Worm (Caenorhabditis elegans): Measurements from ENCODE around the gene siah-1.

The siah-1 gene

DNA sequence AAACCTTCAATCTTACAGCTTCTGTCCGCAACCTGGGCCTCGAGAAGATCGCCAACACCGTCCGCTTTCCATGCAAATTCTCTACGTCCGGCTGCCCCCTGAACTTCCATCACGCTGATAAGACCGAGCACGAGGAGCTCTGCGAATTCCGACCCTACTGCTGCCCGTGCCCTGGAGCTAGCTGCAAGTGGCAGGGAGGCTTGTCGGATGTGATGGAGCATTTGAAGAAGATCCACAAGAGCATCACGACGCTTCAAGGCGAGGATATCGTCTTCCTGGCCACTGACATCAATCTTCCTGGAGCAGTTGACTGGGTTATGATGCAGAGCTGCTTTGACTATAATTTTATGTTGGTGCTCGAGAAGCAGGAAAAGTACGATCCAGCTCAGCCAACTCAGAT is 2.0 kb downstream of the siah-1 start:
- TF ChIP-seq aly-2 (tag; optimal IDR thresholded peaks at IDR 0.05) = no peak

DNA sequence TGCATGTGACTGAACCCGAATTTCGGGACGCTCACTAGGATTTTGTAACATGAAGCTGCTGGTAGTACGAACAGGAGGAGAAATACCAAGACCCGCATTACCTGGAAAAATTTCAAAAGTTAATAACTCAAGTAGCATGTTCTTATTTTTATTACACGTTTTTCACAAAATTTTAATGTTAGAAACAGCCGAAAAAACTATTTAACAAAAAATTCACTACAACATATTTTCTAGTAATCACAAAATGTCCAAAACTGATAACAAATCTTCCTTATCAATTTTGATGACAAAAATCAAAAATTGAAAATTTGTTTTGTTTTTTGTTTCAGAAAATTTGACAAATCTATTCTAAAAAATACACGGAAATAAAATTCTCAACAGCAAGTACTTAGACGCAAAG is 7.2 kb downstream of the siah-1 start, which contains the start of gene ugt-45:
TSS of gene ugt-45 (minus strand) at position 101 of the 400 bp plus-strand sequence.
- TF ChIP-seq nhr-25 (tag; optimal IDR thresholded peaks at IDR 0.05) (no peak), unc-39 (tag; optimal IDR thresholded peaks at IDR 0.05) (no peak), nhr-12 (tag; optimal IDR thresholded peaks at IDR 0.05) (no peak), nhr-77 (tag; optimal IDR thresholded peaks at IDR 0.05) (no peak), nhr-11 (tag; optimal IDR thresholded peaks at IDR 0.05) (no peak), nhr-237 (tag; optimal IDR thresholded peaks at IDR 0.05) (no peak), ama-1 (optimal IDR thresholded peaks at IDR 0.05) (no peak), gmeb-1 (tag; optimal IDR thresholded peaks at IDR 0.05) (no peak), egl-27 (tag; optimal IDR thresholded peaks at IDR 0.05) (no peak), lin-39 (tag; optimal IDR thresholded peaks at IDR 0.05) (no peak), ztf-4 (tag; optimal IDR thresholded peaks at IDR 0.05) (no peak), unc-55 (GFP tag; optimal IDR thresholded peaks at IDR 0.05) (no peak), sem-4 (tag; optimal IDR thresholded peaks at IDR 0.05) (no peak), snpc-4 (tag; optimal IDR thresholded peaks at IDR 0.05) (no peak), lin-11 (tag; optimal IDR thresholded peaks at IDR 0.05) (no peak), ztf-11 (tag; optimal IDR thresholded peaks at IDR 0.05) (no peak), aly-2 (tag; optimal IDR thresholded peaks at IDR 0.05) (no peak), C34F6.9 (tag; optimal IDR thresholded peaks at IDR 0.05) (no peak)

DNA sequence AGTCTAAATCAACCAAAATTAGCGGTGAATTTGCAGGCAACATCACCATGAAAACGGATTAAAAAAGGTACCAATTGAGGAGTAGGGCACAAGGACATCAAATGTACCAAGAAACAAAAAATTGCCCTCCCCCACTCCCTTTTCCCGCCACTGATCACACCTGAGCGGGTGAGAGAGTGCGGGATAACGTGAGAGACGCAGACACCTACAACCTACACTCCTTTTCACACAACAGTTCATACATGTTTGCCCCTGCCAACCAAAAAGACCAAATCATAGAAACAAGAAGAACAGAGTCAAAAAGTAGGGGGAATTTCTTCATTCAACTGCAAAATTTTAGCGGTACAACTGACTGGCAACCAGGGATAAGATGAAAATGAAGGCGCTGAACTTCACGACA is 8.4 kb downstream of the siah-1 start:
- TF ChIP-seq dmd-4 (tag; optimal IDR thresholded peaks at IDR 0.05) (no peak), peb-1 (tag; optimal IDR thresholded peaks at IDR 0.05) (no peak), C34F6.9 (tag; optimal IDR thresholded peaks at IDR 0.05) (no peak), nhr-129 (tag; optimal IDR thresholded peaks at IDR 0.05) (peak; percentile 17), lin-11 (tag; optimal IDR thresholded peaks at IDR 0.05) (no peak), mdl-1 (tag; optimal IDR thresholded peaks at IDR 0.05) (no peak)

DNA sequence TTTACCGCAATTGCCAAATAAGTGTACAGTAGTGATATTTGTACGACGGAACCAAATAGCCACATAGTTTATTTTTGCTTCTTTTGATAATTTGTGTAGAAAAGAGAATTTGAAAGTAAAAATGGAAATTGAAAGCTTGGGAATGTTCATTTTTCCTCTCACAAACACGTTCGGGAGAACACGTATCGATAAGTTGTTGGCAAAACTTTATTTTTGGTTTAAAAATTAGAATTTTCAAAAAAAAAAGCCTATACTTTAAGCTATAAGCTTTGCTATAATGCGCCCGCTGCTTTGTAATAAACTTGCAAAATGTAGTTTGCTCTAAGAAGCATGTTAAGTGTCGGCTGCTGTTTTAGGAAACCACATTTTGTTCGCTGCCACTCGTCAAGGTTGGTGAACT is 11.5 kb downstream of the siah-1 start, which contains the start of gene Y37E11AR.7:
TSS of gene Y37E11AR.7 (minus strand) at position 101 of the 400 bp plus-strand sequence.
- TF ChIP-seq mbf-1 (tag; optimal IDR thresholded peaks at IDR 0.05) (no peak), blmp-1 (tag; optimal IDR thresholded peaks at IDR 0.05; ENCODE audit: insufficient read depth) (no peak), ztf-11 (tag; optimal IDR thresholded peaks at IDR 0.05) (no peak), nhr-77 (tag; optimal IDR thresholded peaks at IDR 0.05) (no peak), Y55F3AM.14 (GFP tag; optimal IDR thresholded peaks at IDR 0.05) (no peak), sem-4 (tag; optimal IDR thresholded peaks at IDR 0.05) (no peak), lin-13 (GFP tag; optimal IDR thresholded peaks at IDR 0.05) (no peak)

DNA sequence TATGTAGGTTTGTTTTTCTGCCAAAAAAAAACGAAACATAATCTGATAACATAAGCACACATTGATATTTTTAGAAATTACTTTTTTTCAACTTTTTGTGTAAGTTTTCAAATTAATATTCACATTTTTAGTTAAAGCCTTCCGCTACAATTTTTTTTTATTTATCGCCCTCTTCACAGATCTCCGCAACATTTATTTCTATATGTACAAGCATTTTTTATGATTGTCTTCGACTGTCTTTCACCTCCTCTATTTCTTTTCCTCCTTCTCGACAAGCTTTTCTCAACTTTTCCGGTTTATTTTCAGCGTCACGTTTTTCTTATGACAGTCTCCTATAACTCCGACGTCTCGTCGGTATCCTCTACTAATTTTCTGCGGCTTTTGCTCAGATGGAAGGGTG is 12.1 kb downstream of the siah-1 start, which contains the start of gene best-20:
TSS of gene best-20 (plus strand) at position 301 of the 400 bp plus-strand sequence.
- TF ChIP-seq sem-4 (tag; optimal IDR thresholded peaks at IDR 0.05) = no peak
- TF ChIP-seq Y55F3AM.14 (GFP tag; optimal IDR thresholded peaks at IDR 0.05) = no peak
- no peak for TF ChIP-seq nhr-10 (tag; optimal IDR thresholded peaks at IDR 0.05)
- TF ChIP-seq nhr-12 (tag; optimal IDR thresholded peaks at IDR 0.05) = no peak
- no peak for TF ChIP-seq elt-3 (tag; optimal IDR thresholded peaks at IDR 0.05)
- TF ChIP-seq nhr-6 (tag; optimal IDR thresholded peaks at IDR 0.05) = no peak
- TF ChIP-seq snpc-4 (tag; optimal IDR thresholded peaks at IDR 0.05) = no peak
- TF ChIP-seq ztf-4 (tag; optimal IDR thresholded peaks at IDR 0.05) = no peak
- no peak for TF ChIP-seq sma-3 (GFP tag; optimal IDR thresholded peaks at IDR 0.05)
- no peak for TF ChIP-seq unc-39 (tag; optimal IDR thresholded peaks at IDR 0.05)
- no peak for TF ChIP-seq zag-1 (tag; optimal IDR thresholded peaks at IDR 0.05)
- no peak for TF ChIP-seq alr-1 (tag; optimal IDR thresholded peaks at IDR 0.05)
- no peak for TF ChIP-seq dmd-4 (tag; optimal IDR thresholded peaks at IDR 0.05)
- TF ChIP-seq elt-1 (tag; optimal IDR thresholded peaks at IDR 0.05) = no peak
- no peak for TF ChIP-seq lin-13 (GFP tag; optimal IDR thresholded peaks at IDR 0.05)

DNA sequence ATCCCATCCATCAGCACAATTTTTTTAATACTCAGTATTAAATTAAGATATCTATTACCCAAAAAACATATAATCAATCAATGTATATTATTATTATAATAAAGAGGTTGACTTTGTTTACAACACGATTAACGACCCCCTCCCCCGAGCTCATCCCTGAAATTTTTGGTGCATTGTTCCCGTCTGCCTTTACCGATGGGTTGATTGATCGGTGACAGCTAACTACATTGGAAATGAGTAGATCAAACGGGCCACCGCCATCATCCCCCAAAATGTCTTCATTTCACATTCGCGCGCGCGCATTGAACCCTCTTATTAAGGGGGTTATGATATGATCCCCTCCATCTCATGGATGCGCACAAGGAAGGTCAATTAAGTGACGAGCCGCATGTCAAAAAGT is 16.0 kb downstream of the siah-1 start:
- no peak for TF ChIP-seq Y55F3AM.14 (GFP tag; optimal IDR thresholded peaks at IDR 0.05)
- TF ChIP-seq nhr-6 (tag; optimal IDR thresholded peaks at IDR 0.05) = no peak
- TF ChIP-seq sma-9 (GFP tag; optimal IDR thresholded peaks at IDR 0.05) = no peak
- no peak for TF ChIP-seq sma-9 (tag; optimal IDR thresholded peaks at IDR 0.05)
- no peak for TF ChIP-seq sma-3 (GFP tag; optimal IDR thresholded peaks at IDR 0.05)
- no peak for TF ChIP-seq lin-11 (tag; optimal IDR thresholded peaks at IDR 0.05)
- TF ChIP-seq dmd-4 (tag; optimal IDR thresholded peaks at IDR 0.05) = no peak
- no peak for TF ChIP-seq R02D3.7 (tag; optimal IDR thresholded peaks at IDR 0.05)

All from whole organism, L2 larva.